Worm (Caenorhabditis elegans) whole organism, midembryonic: Measurements from ENCODE around the gene sax-1.

Source experiments
- cog-1 ChIP-seq: sonication (generic microtip); optimal IDR thresholded peaks from 2 replicates; lab custom pipeline; 2016; ENCODE audit warnings: missing genetic modification characterization, missing compliant biosample characterization
- flt-1 ChIP-seq: fragments of 200-800 bp; sonication (Bioruptor generic); IDR thresholded peaks from 2 replicates; pipeline ENCODE4 v1.3.6; 2022; ENCODE audit warnings: missing genetic modification characterization, missing compliant biosample characterization
- med-1 ChIP-seq: sonication (generic microtip); optimal IDR thresholded peaks from 2 replicates; lab custom pipeline; 2017; ENCODE audit warnings: missing genetic modification characterization, mild to moderate bottlenecking, missing compliant biosample characterization, antibody characterized with exemption, missing genetic modification reagents; ENCODE audit not compliant: insufficient read depth
- tab-1 ChIP-seq: fragments of 200-800 bp; sonication (Bioruptor generic); IDR thresholded peaks from 2 replicates; pipeline ENCODE4 v1.3.6; 2022; ENCODE audit warnings: missing genetic modification characterization, missing compliant biosample characterization
- ztf-23 ChIP-seq: fragments of 200-800 bp; sonication (Bioruptor generic); IDR thresholded peaks from 2 replicates; pipeline ENCODE4 v1.3.6; 2022; ENCODE audit warnings: missing genetic modification reagents, missing genetic modification characterization, missing compliant biosample characterization

DNA sequence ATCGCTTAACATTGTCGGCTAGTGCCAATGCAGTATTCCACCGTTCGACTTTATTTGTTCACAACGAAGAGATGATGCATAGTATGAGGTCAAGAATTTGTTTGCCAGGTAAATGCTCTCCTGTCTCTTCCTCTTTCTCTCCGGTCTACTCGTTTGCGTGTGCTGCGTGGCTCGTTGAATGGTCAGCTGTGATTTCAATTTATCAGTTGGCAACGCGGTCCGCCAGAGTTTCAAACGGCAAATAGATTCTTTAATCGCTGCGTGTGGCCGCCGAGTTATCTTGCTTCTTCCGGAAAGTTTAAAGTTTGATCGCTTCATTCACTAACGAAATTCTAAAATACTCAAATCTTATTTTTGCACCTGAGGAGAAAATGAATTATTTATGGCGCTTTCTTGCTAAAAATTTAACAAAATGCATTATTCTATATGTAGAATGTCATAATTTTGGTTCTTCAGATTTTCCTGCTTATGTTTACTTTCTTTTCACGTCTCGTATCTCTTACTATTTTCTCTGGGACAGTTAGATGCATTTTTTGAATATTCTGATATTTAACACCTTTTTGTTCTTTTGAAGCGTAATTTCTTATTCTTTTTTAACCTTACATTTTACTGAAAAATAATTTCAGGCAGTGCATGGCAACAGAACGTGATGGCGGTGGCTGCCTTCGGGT is 30.7 kb upstream of the sax-1 start, which contains the start of gene tsp-17:
- TF ChIP-seq med-1 (GFP tag; lab: Kevin White, UChicago): no peak
- TF ChIP-seq cog-1 (tag; lab: Kevin White, UChicago): no peak
- no peak for TF ChIP-seq tab-1 (GFP tag; lab: Robert Waterston, UW)
- no peak for TF ChIP-seq flt-1 (GFP tag; lab: Robert Waterston, UW)
- no peak for TF ChIP-seq ztf-23 (GFP tag; lab: Robert Waterston, UW)
